Worm (Caenorhabditis elegans) whole organism, L4/young adult: ENCODE measurements around the gene R10D12.6.

Experiments used
- W03F9.2 ChIP-seq: fragments of 150-350 bp; optimal IDR thresholded peaks from 2 replicates; lab custom pipeline; 2014; ENCODE audit warnings: missing biosample characterization, missing genetic modification characterization
- dao-5 ChIP-seq: sonication (generic microtip); optimal IDR thresholded peaks from 2 replicates; lab custom pipeline; 2016; ENCODE audit warnings: missing genotype, missing genetic modification characterization, moderate library complexity, missing compliant biosample characterization
- him-1 ChIP-seq: sonication (generic microtip); optimal IDR thresholded peaks from 2 replicates; lab custom pipeline; 2016; ENCODE audit warnings: missing genotype, missing genetic modification reagents, missing genetic modification characterization, missing compliant biosample characterization

Gene R10D12.6

DNA sequence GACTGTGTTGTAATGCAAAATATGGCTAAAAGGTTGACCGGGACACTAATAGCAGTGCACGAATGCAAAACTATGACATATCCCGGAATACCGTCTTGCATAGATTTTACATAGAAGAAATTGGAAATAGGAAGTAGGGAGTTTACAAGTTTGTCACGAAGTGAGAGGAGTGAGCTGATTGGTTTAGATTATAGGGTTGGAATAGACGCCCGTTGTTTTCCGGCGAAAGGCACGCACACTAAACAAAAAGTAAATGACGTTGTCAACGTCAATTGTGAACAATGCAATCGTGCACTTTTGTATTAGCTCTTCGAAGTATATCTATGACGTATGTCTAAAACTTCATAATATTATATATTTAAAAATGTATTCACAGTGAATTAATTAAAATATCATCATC is 11.8 kb downstream of the R10D12.6 start, which contains the start of gene srh-24:
Gene srh-24 (minus strand): TSS at position 101 of the 400 bp plus-strand sequence.
- TF ChIP-seq W03F9.2 (tag; lab: Kevin White, UChicago) (no peak), him-1 (no peak), dao-5 (tag; lab: Kevin White, UChicago) (no peak)

DNA sequence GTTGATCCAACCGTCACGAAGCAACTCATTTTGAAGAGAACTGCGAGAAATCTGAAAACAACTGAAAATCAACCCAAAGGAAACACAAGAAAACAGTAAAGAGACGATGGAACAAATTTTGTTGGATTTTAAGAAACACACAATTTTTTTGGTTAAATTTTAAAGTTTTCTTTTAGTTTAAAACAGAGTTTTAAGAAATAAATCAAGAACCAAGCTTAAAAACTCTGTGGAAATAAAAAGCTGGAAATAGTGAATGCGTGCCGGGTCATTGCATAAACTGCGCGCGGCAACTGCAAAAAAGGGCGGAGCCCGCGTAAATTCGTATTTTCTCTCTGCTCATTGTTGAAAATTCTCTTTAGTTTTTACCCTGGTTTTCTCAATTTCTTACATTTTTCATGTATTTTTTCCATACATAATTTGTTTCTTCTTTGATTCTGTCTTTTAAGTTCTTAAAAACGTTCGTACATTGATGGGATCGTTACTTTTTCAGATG is 12.9 kb downstream of the R10D12.6 start, which contains the start of the genes algn-13 and R10D12.13:
Gene algn-13 (minus strand): TSS at position 51 of the 493 bp plus-strand sequence.
Gene R10D12.13 (plus strand): TSS at position 491 of the 493 bp plus-strand sequence.
- TF ChIP-seq him-1 (no peak), W03F9.2 (tag; lab: Kevin White, UChicago) (peak; percentile 78)

ce11 chrV:13963279-13963976 is 14.3 kb downstream of the R10D12.6 start, which contains the start of gene sao-1:
sao-1 (plus strand) TSS chrV:13963926.
- no peak for TF ChIP-seq W03F9.2 (tag; lab: Kevin White, UChicago)
- no peak for TF ChIP-seq dao-5 (tag; lab: Kevin White, UChicago)
- no peak for TF ChIP-seq him-1

- TF ChIP-seq him-1 (no peak), dao-5 (tag; lab: Kevin White, UChicago) (no peak)
Observed at ce11 chrV:13980807-13981206, 31.7 kb downstream of the R10D12.6 start, which contains the start of gene eol-1. eol-1 (minus strand) TSS chrV:13980907.

DNA sequence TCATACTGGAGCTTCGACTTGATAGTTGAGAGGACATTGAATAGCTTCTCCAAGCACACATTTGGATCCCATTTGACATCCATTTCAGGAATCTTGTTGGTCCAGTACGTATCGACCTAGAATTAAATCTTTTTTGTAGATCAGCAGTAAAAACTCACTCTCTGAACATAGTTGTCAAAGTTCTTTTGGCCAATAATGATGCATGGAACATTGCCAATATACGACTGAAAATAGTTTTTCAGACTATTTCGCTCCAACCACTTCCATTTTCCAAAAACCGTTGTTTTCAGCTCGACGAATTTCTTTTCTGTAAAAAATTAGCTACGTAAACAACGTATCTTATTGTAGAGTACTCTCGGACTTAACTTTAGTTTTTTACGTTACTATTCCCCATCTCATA is 32.6 kb downstream of the R10D12.6 start:
- TF ChIP-seq him-1 (no peak), W03F9.2 (tag; lab: Kevin White, UChicago) (no peak), dao-5 (tag; lab: Kevin White, UChicago) (no peak)

- TF ChIP-seq W03F9.2 (tag; lab: Kevin White, UChicago) = no peak
- no peak for TF ChIP-seq him-1
- no peak for TF ChIP-seq dao-5 (tag; lab: Kevin White, UChicago)
Observed at ce11 chrV:13984828-13985227, 35.7 kb downstream of the R10D12.6 start, which contains the start of gene end-1. end-1 (plus strand) TSS chrV:13985128.

DNA sequence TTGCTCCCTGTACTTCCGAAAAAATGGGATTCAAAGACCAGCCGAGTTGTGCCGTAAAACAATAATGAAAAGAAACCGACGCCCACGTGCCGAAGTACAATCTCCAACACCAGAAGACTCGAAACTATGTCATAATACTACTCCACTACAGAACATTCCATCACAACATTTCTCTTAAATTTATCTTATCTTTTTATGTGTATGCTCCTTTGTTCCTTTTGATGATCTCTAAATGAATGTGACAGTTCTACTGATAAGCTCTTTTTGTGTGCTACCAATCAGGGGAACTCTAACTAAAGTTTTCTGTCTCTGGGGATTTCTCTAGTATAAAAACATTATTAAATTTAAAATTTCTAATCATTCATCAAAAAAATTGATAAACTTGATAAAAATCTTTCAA is 37.7 kb downstream of the R10D12.6 start:
- TF ChIP-seq dao-5 (tag; lab: Kevin White, UChicago) = no peak
- TF ChIP-seq W03F9.2 (tag; lab: Kevin White, UChicago) = no peak
- TF ChIP-seq him-1 = no peak

DNA sequence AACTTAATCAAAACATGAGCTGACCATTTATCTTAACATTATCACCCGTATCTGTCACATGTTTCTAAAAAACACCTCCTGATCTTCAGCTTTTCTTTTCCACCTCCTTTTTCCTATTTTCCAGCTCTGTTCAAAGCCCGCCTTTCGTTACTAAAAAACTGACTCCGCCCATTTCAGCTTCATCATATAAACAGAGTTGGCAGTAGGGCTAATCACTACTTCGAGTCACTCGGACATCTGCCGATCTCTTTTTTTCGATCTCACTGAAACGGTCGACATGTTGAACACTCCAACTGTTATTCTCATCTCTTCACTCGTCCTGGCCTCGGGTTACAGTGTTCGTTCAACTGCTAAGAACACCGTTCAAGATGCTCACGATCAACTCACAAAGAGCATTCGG is 43.4 kb downstream of the R10D12.6 start, which contains the start of gene droe-4:
Gene droe-4 (plus strand): TSS at position 172 of the 400 bp plus-strand sequence.
- no peak for TF ChIP-seq W03F9.2 (tag; lab: Kevin White, UChicago)
- no peak for TF ChIP-seq him-1
- TF ChIP-seq dao-5 (tag; lab: Kevin White, UChicago) = no peak

DNA sequence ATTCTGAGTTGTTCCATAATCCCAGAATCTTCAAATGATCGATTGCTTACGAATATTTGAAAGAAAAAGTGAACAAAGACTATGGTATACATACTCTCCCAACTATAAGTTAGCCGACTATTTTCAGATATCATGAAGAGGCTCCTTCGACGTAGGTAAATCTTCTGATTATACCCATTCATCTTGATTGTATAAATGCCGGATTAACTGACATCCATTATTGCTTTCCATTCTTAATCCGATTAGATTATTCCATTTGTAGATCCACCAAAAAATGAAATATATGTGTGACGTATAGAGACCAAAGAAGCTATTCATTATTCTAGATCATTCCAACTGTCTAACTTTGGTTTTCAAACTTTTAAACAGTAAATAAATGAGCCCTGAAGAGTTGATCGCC is 44.4 kb downstream of the R10D12.6 start:
- no peak for TF ChIP-seq dao-5 (tag; lab: Kevin White, UChicago)
- no peak for TF ChIP-seq W03F9.2 (tag; lab: Kevin White, UChicago)
- TF ChIP-seq him-1 = no peak
